Fruit fly (Drosophila melanogaster): ENCODE results near the gene CG43155.
A peak's percentile ranks its signal among the peaks of the same experiment; 100 is the strongest.

CG43155 gene

DNA sequence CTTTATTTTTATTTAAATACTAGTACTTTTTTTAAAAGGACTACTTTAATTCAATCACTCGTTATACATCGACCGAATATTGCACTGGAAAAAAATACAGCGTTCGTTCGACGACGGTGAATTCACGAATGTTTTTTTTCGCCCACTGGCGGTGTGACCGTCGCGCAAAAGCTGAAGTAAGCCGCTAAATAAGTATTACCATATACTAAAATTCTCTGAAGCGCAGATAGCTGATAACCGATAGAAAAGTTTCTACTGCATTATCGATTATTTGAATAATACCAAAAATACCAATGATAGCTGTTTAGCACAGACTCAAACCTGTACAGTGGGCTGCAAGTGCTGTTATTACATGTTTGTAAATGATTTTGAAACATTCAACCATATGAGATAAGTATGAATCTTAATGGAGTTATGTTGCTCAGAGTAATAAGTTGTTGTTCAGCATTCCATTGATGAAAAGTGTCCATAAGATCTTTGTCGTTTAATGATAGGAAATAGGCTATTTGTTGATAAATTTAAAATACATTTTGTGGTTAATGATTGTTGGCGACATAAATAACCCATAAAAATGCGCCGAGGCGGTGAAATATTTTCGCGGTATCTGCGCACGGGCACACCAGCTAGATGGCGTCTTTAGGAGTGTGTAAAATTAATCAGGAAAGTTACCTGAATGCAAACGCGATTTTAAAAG lies 5.2 kb upstream of the CG43155 start, which contains the start of the genes Evi5 and HP5 (continued):
- no peak for TF ChIP-seq CG2199 (GFP tag; IDR thresholded peaks at IDR 0.05)
- TF ChIP-seq ci (GFP tag; IDR thresholded peaks at IDR 0.05) = 0 out of 3 replicates have a peak, but pooled peaks have one; percentile 40
- peak; percentile 77; the same call in 2 of the 3 replicates for TF ChIP-seq CG11456 (GFP tag; IDR thresholded peaks at IDR 0.05)
- TF ChIP-seq Dek (tag; optimal IDR thresholded peaks at IDR 0.05) = peak; percentile 18
- peak; percentile 87 for TF ChIP-seq sens (GFP tag)
- TF ChIP-seq ssp (GFP tag; IDR thresholded peaks at IDR 0.05) = peak; percentile 12; the same call in 1 of the 2 replicates
- peak; percentile 56 for TF ChIP-seq grau (tag; optimal IDR thresholded peaks at IDR 0.05)
- TF ChIP-seq Atf3 (GFP tag; optimal IDR thresholded peaks at IDR 0.05) = no peak
- peak; percentile 60 for TF ChIP-seq CG4282 (GFP tag; optimal IDR thresholded peaks at IDR 0.05)
- TF ChIP-seq CG10267 (tag; optimal IDR thresholded peaks at IDR 0.05) = peak; percentile 33
- TF ChIP-seq Asciz (GFP tag; optimal IDR thresholded peaks at IDR 0.05) = no peak
- peak; percentile 64 for TF ChIP-seq tgo (GFP tag; IDR thresholded peaks at IDR 0.05)
- no peak for TF ChIP-seq Elba2 (GFP tag; optimal IDR thresholded peaks at IDR 0.05)
- no peak for TF ChIP-seq Bdp1 (GFP tag; optimal IDR thresholded peaks at IDR 0.05)
- no peak; the same call in 2 of the 3 replicates for TF ChIP-seq CG11093 (GFP tag; IDR thresholded peaks at IDR 0.05)
- no peak for TF ChIP-seq odd (GFP tag; optimal IDR thresholded peaks at IDR 0.05)
- TF ChIP-seq cg (GFP tag; optimal IDR thresholded peaks at IDR 0.05) = peak; percentile 31
- TF ChIP-seq B-H1 (GFP tag; IDR thresholded peaks at IDR 0.05) = peak; percentile 40; the same call in 1 of the 3 replicates
- TF ChIP-seq CG6765 (GFP tag; optimal IDR thresholded peaks at IDR 0.05) = no peak
- TF ChIP-seq CG3281 (GFP tag; optimal IDR thresholded peaks at IDR 0.05) = no peak
- no peak for TF ChIP-seq CG8359 (GFP tag; optimal IDR thresholded peaks at IDR 0.05; ENCODE audit: borderline replicate concordance)
- no peak for TF ChIP-seq CG17802 (tag; optimal IDR thresholded peaks at IDR 0.05)
- no peak for TF ChIP-seq kah (GFP tag; optimal IDR thresholded peaks at IDR 0.05)
- no peak for TF ChIP-seq CG11696 (GFP tag; IDR thresholded peaks at IDR 0.05)
- peak; percentile 31 for TF ChIP-seq CG8765 (GFP tag; IDR thresholded peaks at IDR 0.05)
- no peak for TF ChIP-seq HHEX (GFP tag; optimal IDR thresholded peaks at IDR 0.05)
- TF ChIP-seq CG1529 (GFP tag; optimal IDR thresholded peaks at IDR 0.05) = no peak
- peak; percentile 76 for TF ChIP-seq lmd (GFP tag; IDR thresholded peaks at IDR 0.05)
- no peak for TF ChIP-seq CG4854 (GFP tag; optimal IDR thresholded peaks at IDR 0.05)
- 0 out of 2 replicates have a peak, but pooled peaks have one; percentile 20 for TF ChIP-seq CG1024 (GFP tag; IDR thresholded peaks at IDR 0.05)
- peak; percentile 61; the same call in 1 of the 3 replicates for TF ChIP-seq zfh1 (GFP tag; IDR thresholded peaks at IDR 0.05)
- TF ChIP-seq CG12659 (GFP tag; optimal IDR thresholded peaks at IDR 0.05) = peak; percentile 73
- TF ChIP-seq h (optimal IDR thresholded peaks at IDR 0.05) = no peak
- peak; percentile 54; the same call in 1 of the 2 replicates for TF ChIP-seq Taf1 (GFP tag; IDR thresholded peaks at IDR 0.05)
- peak; percentile 44 for TF ChIP-seq CG12769 (tag; optimal IDR thresholded peaks at IDR 0.05)
- TF ChIP-seq gsb (GFP tag; IDR thresholded peaks at IDR 0.05) = no peak
- TF ChIP-seq D19A (tag; optimal IDR thresholded peaks at IDR 0.05) = no peak
- TF ChIP-seq Dfd (GFP tag; optimal IDR thresholded peaks at IDR 0.05) = no peak
- no peak for TF ChIP-seq CG8388 (GFP tag; optimal IDR thresholded peaks at IDR 0.05)
- TF ChIP-seq row (GFP tag; IDR thresholded peaks at IDR 0.05) = peak; percentile 87
- TF ChIP-seq Oli (tag; optimal IDR thresholded peaks at IDR 0.05) = peak; percentile 21
- TF ChIP-seq Blimp-1 (GFP tag; optimal IDR thresholded peaks at IDR 0.05) = no peak
- peak; percentile 77 for TF ChIP-seq CG9215 (GFP tag; IDR thresholded peaks at IDR 0.05)
- peak; percentile 58 for TF ChIP-seq CG1602 (GFP tag; optimal IDR thresholded peaks at IDR 0.05)
- no peak for TF ChIP-seq dimm (GFP tag; IDR thresholded peaks at IDR 0.05)
- peak; percentile 39 for TF ChIP-seq pita (GFP tag; optimal IDR thresholded peaks at IDR 0.05)
- TF ChIP-seq Usf (GFP tag; optimal IDR thresholded peaks at IDR 0.05) = no peak
- 0 out of 3 replicates have a peak, but pooled peaks have one; percentile 23 for TF ChIP-seq jigr1 (GFP tag; IDR thresholded peaks at IDR 0.05)
- peak; percentile 35; the same call in 1 of the 2 replicates for TF ChIP-seq unc-4 (GFP tag; IDR thresholded peaks at IDR 0.05; ENCODE audit: partially characterized antibody)
- peak; percentile 87 for TF ChIP-seq CG9797 (GFP tag; optimal IDR thresholded peaks at IDR 0.05)
